Fruit fly (Drosophila melanogaster): ENCODE results near the gene zuc.

The zuc gene

dm6 chr2L:11947641-11948040 lies 42.0 kb downstream of the zuc start, which contains the start of gene CG16964:
Gene CG16964 (plus strand): TSS chr2L:11947941.
- TF ChIP-seq ovo (GFP tag; optimal IDR thresholded peaks at IDR 0.05) (no peak), pad (GFP tag; optimal IDR thresholded peaks at IDR 0.05) (no peak), CG7101 (tag; optimal IDR thresholded peaks at IDR 0.05) (no peak), Mnt (GFP tag; optimal IDR thresholded peaks at IDR 0.05) (no peak), CG1620 (GFP tag; optimal IDR thresholded peaks at IDR 0.05) (no peak), CG11617 (GFP tag; optimal IDR thresholded peaks at IDR 0.05) (no peak), CG33017 (tag; optimal IDR thresholded peaks at IDR 0.05) (no peak), CG5204 (GFP tag; optimal IDR thresholded peaks at IDR 0.05) (no peak), cic (GFP tag; optimal IDR thresholded peaks at IDR 0.05) (no peak), kay (GFP tag; ENCODE audit: borderline replicate concordance) (no peak), tj (GFP tag; optimal IDR thresholded peaks at IDR 0.05) (no peak)

DNA sequence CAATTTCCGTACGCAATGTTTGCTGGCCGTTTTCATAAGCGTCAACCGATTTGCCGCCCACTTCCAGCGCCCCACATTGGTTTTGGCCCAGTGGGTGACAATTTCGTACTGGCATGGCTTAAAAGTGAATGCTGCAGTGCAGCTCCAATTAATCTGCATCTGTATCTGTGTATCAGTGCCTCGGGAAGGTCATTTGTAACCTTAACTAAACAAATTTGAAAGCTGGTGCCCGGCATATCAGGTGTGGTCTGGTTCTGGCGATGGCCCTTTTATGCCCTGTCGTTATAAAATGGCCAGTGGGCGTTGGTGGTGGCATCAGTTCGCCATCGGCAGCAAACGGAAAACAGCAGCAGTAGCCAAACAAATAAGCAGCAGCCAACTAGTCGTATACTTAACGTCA lies 45.9 kb downstream of the zuc start, which contains the start of gene Crys:
Gene Crys (plus strand): TSS at position 301 of the 400 bp plus-strand sequence.
- TF ChIP-seq CG5204 (GFP tag; optimal IDR thresholded peaks at IDR 0.05) (no peak), toe (GFP tag; optimal IDR thresholded peaks at IDR 0.05) (no peak), cic (GFP tag; optimal IDR thresholded peaks at IDR 0.05) (no peak), Clk (GFP tag; optimal IDR thresholded peaks at IDR 0.05) (no peak)

DNA sequence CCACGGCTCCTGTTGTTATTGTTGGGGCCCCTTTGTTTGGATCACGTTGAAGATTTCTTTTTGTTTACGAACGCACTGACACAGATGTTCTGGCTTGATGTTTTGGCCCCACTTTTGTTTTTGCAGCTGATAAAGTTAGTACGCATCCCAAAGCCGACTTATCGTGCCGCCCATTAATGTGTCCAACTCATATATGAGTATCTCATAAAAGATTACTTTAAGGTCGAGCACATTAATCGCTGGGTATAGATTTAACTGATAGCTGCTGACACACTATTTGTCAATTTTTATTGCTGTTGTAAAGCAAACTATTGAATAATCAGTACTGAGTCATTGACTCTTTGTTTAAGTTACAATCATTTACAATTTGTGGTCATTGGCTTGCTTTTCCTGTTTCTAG lies 46.9 kb downstream of the zuc start:
- TF ChIP-seq CG7101 (tag; optimal IDR thresholded peaks at IDR 0.05) (no peak), CG7045 (GFP tag; optimal IDR thresholded peaks at IDR 0.05) (no peak), Crg-1 (GFP tag; optimal IDR thresholded peaks at IDR 0.05) (no peak), CG5204 (GFP tag; optimal IDR thresholded peaks at IDR 0.05) (no peak), pad (GFP tag; optimal IDR thresholded peaks at IDR 0.05) (no peak), CG14711 (tag; optimal IDR thresholded peaks at IDR 0.05) (no peak), bab1 (GFP tag; optimal IDR thresholded peaks at IDR 0.05) (no peak), Clk (GFP tag; optimal IDR thresholded peaks at IDR 0.05) (no peak), Hr96 (GFP tag; optimal IDR thresholded peaks at IDR 0.05) (no peak), ovo (GFP tag; optimal IDR thresholded peaks at IDR 0.05) (no peak), CG33017 (tag; optimal IDR thresholded peaks at IDR 0.05) (no peak), cnc (optimal IDR thresholded peaks at IDR 0.05) (no peak), Mnt (GFP tag; optimal IDR thresholded peaks at IDR 0.05) (no peak), cic (GFP tag; optimal IDR thresholded peaks at IDR 0.05) (no peak), CG1620 (GFP tag; optimal IDR thresholded peaks at IDR 0.05) (no peak)

DNA sequence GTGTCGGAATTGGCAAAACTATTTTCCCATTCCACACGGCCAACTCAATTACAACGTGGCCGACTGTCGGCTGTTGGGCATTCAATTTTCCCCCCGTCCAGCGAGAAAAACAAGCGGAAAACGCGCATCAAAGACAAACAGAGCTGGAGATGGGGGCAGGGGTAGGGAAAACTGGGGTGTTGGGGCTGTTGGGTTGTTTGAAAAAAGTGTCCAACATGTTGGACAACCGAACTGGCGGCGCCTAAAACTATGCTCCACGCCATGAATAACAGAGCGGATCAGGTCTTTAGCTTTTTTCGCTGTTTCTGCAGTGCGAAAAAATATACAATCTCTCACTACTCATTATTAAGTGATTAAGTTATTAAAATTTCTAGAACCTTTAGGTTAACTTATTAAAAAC lies 47.4 kb downstream of the zuc start:
- TF ChIP-seq CG14711 (tag; optimal IDR thresholded peaks at IDR 0.05) (no peak), Clk (GFP tag; optimal IDR thresholded peaks at IDR 0.05) (no peak), Mnt (GFP tag; optimal IDR thresholded peaks at IDR 0.05) (no peak), CG1620 (GFP tag; optimal IDR thresholded peaks at IDR 0.05) (no peak), bab1 (GFP tag; optimal IDR thresholded peaks at IDR 0.05) (no peak), CG12768 (GFP tag; optimal IDR thresholded peaks at IDR 0.05) (no peak), ovo (GFP tag; optimal IDR thresholded peaks at IDR 0.05) (no peak), CG33017 (tag; optimal IDR thresholded peaks at IDR 0.05) (no peak)

- TF ChIP-seq pad (GFP tag; optimal IDR thresholded peaks at IDR 0.05) (no peak), bab1 (GFP tag; optimal IDR thresholded peaks at IDR 0.05) (no peak), Mnt (GFP tag; optimal IDR thresholded peaks at IDR 0.05) (no peak), CG12768 (GFP tag; optimal IDR thresholded peaks at IDR 0.05) (no peak), Crg-1 (GFP tag; optimal IDR thresholded peaks at IDR 0.05) (no peak), Clk (GFP tag; optimal IDR thresholded peaks at IDR 0.05) (no peak), CG1620 (GFP tag; optimal IDR thresholded peaks at IDR 0.05) (no peak), Hr96 (GFP tag; optimal IDR thresholded peaks at IDR 0.05) (no peak), CG5204 (GFP tag; optimal IDR thresholded peaks at IDR 0.05) (no peak), cnc (optimal IDR thresholded peaks at IDR 0.05) (no peak), kay (GFP tag; ENCODE audit: borderline replicate concordance) (no peak), toe (GFP tag; optimal IDR thresholded peaks at IDR 0.05) (no peak), cic (GFP tag; optimal IDR thresholded peaks at IDR 0.05) (no peak), CG11617 (GFP tag; optimal IDR thresholded peaks at IDR 0.05) (no peak), ovo (GFP tag; optimal IDR thresholded peaks at IDR 0.05) (no peak)
These were observed 49.1 kb downstream of the zuc start for dm6 chr2L:11940620-11941019.
